Worm (Caenorhabditis elegans): ENCODE results near the gene B0545.4.

DNA sequence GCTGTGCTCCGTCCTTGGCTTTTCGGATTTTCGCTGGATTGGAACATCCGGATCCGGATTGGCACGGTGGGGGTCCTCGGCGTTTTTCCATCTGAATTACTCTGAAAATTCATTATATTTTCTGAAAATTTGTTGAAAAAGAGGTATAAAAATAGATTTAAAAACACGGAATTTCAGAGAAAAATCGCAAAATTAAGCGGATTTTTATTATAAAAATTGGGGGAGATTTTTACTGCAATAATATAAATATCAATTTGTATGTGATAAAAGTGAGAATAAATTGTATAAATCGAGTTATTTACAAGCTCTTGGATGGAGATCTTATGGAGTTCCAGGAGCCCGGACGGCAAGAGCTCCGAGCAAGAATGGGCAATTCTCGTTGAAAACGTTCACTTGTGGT lies 12.4 kb upstream of the B0545.4 start, which contains the start of gene tut-1:
- TF ChIP-seq him-1 (tag; optimal IDR thresholded peaks at IDR 0.05) (no peak), W03F9.2 (tag; optimal IDR thresholded peaks at IDR 0.05) (no peak)

Data from whole organism, L4/young adult.